Worm (Caenorhabditis elegans): ENCODE data around the gene srab-6.

ce11 chrV:3176161-3176560 is 24.4 kb upstream of the srab-6 start, which contains the start of gene srab-8:
- no peak for TF ChIP-seq sem-2 (GFP tag; optimal IDR thresholded peaks at IDR 0.05)
- TF ChIP-seq pha-4 (tag; optimal IDR thresholded peaks at IDR 0.05): no peak
- TF ChIP-seq elt-1 (tag; optimal IDR thresholded peaks at IDR 0.05; ENCODE audit: borderline replicate concordance, insufficient read depth): no peak
- TF ChIP-seq unc-62 (GFP tag; optimal IDR thresholded peaks at IDR 0.05): no peak
- TF ChIP-seq nhr-12 (tag; optimal IDR thresholded peaks at IDR 0.05): no peak

Measured in whole organism, mixed stage, embryonic.